Worm (Caenorhabditis elegans) whole organism, early embryonic: ENCODE measurements around the gene irld-67.
A peak's percentile ranks its signal among the peaks of the same experiment; 100 is the strongest.

ENCODE experiments used
- B0310.2 ChIP-seq: sonication (generic microtip); optimal IDR thresholded peaks from 2 replicates; lab custom pipeline; 2016; ENCODE audit warnings: mild to moderate bottlenecking, missing genetic modification characterization, missing compliant biosample characterization
- F13C5.2 ChIP-seq: sonication (generic microtip); optimal IDR thresholded peaks from 2 replicates; lab custom pipeline; 2017; ENCODE audit warnings: mild to moderate bottlenecking, missing genetic modification characterization, inconsistent platforms, missing compliant biosample characterization
- aly-1 ChIP-seq: sonication (generic microtip); optimal IDR thresholded peaks from 2 replicates; lab custom pipeline; 2016; ENCODE audit warnings: missing genetic modification characterization, missing compliant biosample characterization
- ama-1 ChIP-seq: fragments of 150-350 bp; optimal IDR thresholded peaks from 2 replicates; lab custom pipeline; 2014
- ceh-13 ChIP-seq: fragments of 200-800 bp; sonication (Bioruptor generic); optimal IDR thresholded peaks from 2 replicates; lab custom pipeline; 2018; ENCODE audit warnings: mild to moderate bottlenecking, missing genetic modification characterization, missing compliant biosample characterization
- ceh-36 ChIP-seq: sonication (generic microtip); optimal IDR thresholded peaks from 2 replicates; lab custom pipeline; 2016; ENCODE audit warnings: missing genetic modification characterization, inconsistent platforms, missing compliant biosample characterization
- ets-7 ChIP-seq: sonication (generic microtip); optimal IDR thresholded peaks from 2 replicates; lab custom pipeline; 2016; ENCODE audit warnings: missing genotype, missing genetic modification characterization, missing compliant biosample characterization
- flt-1 ChIP-seq: fragments of 200-800 bp; sonication (Bioruptor generic); IDR thresholded peaks from 2 replicates; pipeline ENCODE4 v1.3.6; 2022; ENCODE audit warnings: missing genetic modification characterization, missing compliant biosample characterization
- hmbx-1 ChIP-seq: sonication (generic microtip); optimal IDR thresholded peaks from 2 replicates; lab custom pipeline; 2016; ENCODE audit warnings: mild to moderate bottlenecking, missing genetic modification characterization, missing compliant biosample characterization
- hmg-4 ChIP-seq: fragments of 200-800 bp; sonication (Bioruptor generic); optimal IDR thresholded peaks from 2 replicates; lab custom pipeline; 2018; ENCODE audit warnings: mild to moderate bottlenecking, missing genetic modification characterization, missing compliant biosample characterization
- hnd-1 ChIP-seq: sonication (generic microtip); optimal IDR thresholded peaks from 2 replicates; lab custom pipeline; 2016; ENCODE audit warnings: missing genetic modification characterization, missing compliant biosample characterization
- pes-1 ChIP-seq: fragments of 200-800 bp; sonication (Bioruptor generic); IDR thresholded peaks from 2 replicates; pipeline ENCODE4 v1.3.6; 2022; ENCODE audit warnings: missing genetic modification reagents, missing genetic modification characterization, missing compliant biosample characterization
- scrt-1 ChIP-seq: fragments of 200-800 bp; sonication (Bioruptor generic); IDR thresholded peaks from 2 replicates; pipeline ENCODE4 v1.3.6; 2022; ENCODE audit warnings: missing genetic modification characterization, missing compliant biosample characterization
- sea-1 ChIP-seq: fragments of 200-800 bp; sonication (Bioruptor generic); conservative IDR thresholded peaks from 2 replicates; pipeline ENCODE4 v1.3.6; 2022; ENCODE audit warnings: missing genetic modification characterization, missing compliant biosample characterization
- tbx-11 ChIP-seq: fragments of 200-800 bp; sonication (Bioruptor generic); IDR thresholded peaks from 2 replicates; pipeline ENCODE4 v1.3.6; 2022; ENCODE audit warnings: missing genetic modification characterization, missing compliant biosample characterization
- tbx-37 ChIP-seq: fragments of 200-800 bp; sonication (Bioruptor generic); conservative IDR thresholded peaks from 2 replicates; pipeline ENCODE4 v1.3.6; 2022; ENCODE audit warnings: missing genetic modification reagents, missing genetic modification characterization, missing compliant biosample characterization
- tra-4 ChIP-seq: sonication (generic microtip); optimal IDR thresholded peaks from 2 replicates; lab custom pipeline; 2017; ENCODE audit warnings: missing genetic modification characterization, missing compliant biosample characterization

The irld-67 gene

ce11 chrII:2922782-2923181, 11.5 kb downstream of the irld-67 start:
- TF ChIP-seq sea-1 (GFP tag; lab: Robert Waterston, UW) (no peak), pes-1 (GFP tag; lab: Robert Waterston, UW) (0 out of 2 replicates have a peak, but pooled peaks have one; percentile 29)

ce11 chrII:2922359-2922758, 11.9 kb downstream of the irld-67 start:
- no peak for TF ChIP-seq F13C5.2 (tag; lab: Kevin White, UChicago)
- TF ChIP-seq tbx-37 (GFP tag; lab: Robert Waterston, UW), result no peak
- TF ChIP-seq ceh-36 (tag; lab: Kevin White, UChicago), result no peak
- TF ChIP-seq pes-1 (GFP tag; lab: Robert Waterston, UW), result no peak
- no peak for TF ChIP-seq scrt-1 (GFP tag; lab: Robert Waterston, UW)
- no peak for TF ChIP-seq hnd-1 (tag; lab: Kevin White, UChicago)
- no peak for TF ChIP-seq flt-1 (GFP tag; lab: Robert Waterston, UW)
- TF ChIP-seq ama-1 (lab: Kevin White, UChicago), result no peak
- no peak for TF ChIP-seq hmbx-1 (tag; lab: Kevin White, UChicago)
- no peak for TF ChIP-seq tbx-11
- no peak for TF ChIP-seq B0310.2 (tag; lab: Kevin White, UChicago)

- TF ChIP-seq ceh-13 (no peak), aly-1 (tag; lab: Kevin White, UChicago) (no peak), ceh-36 (tag; lab: Kevin White, UChicago) (no peak), hnd-1 (tag; lab: Kevin White, UChicago) (no peak), tbx-11 (no peak), tra-4 (tag; lab: Kevin White, UChicago) (no peak), ama-1 (lab: Kevin White, UChicago) (no peak), tbx-37 (GFP tag; lab: Robert Waterston, UW) (no peak), pes-1 (GFP tag; lab: Robert Waterston, UW) (no peak), flt-1 (GFP tag; lab: Robert Waterston, UW) (no peak), ets-7 (tag; lab: Kevin White, UChicago) (no peak), F13C5.2 (tag; lab: Kevin White, UChicago) (no peak), hmbx-1 (tag; lab: Kevin White, UChicago) (no peak), B0310.2 (tag; lab: Kevin White, UChicago) (no peak), sea-1 (GFP tag; lab: Robert Waterston, UW) (no peak), scrt-1 (GFP tag; lab: Robert Waterston, UW) (no peak), hmg-4 (no peak)
These were observed 12.4 kb downstream of the irld-67 start for ce11 chrII:2921860-2922259.

ce11 chrII:2920817-2921458, 13.3 kb downstream of the irld-67 start:
- no peak for TF ChIP-seq ceh-36 (tag; lab: Kevin White, UChicago)
- no peak for TF ChIP-seq hmbx-1 (tag; lab: Kevin White, UChicago)
- TF ChIP-seq aly-1 (tag; lab: Kevin White, UChicago), result no peak
- TF ChIP-seq hmg-4, result no peak
- TF ChIP-seq ama-1 (lab: Kevin White, UChicago), result no peak
- TF ChIP-seq scrt-1 (GFP tag; lab: Robert Waterston, UW), result no peak
- no peak for TF ChIP-seq hnd-1 (tag; lab: Kevin White, UChicago)
- TF ChIP-seq sea-1 (GFP tag; lab: Robert Waterston, UW), result no peak
- no peak for TF ChIP-seq tra-4 (tag; lab: Kevin White, UChicago)
- TF ChIP-seq ets-7 (tag; lab: Kevin White, UChicago), result no peak
- TF ChIP-seq pes-1 (GFP tag; lab: Robert Waterston, UW), result no peak
- no peak for TF ChIP-seq ceh-13
- no peak for TF ChIP-seq tbx-11
- TF ChIP-seq F13C5.2 (tag; lab: Kevin White, UChicago), result no peak
- no peak for TF ChIP-seq B0310.2 (tag; lab: Kevin White, UChicago)
- TF ChIP-seq flt-1 (GFP tag; lab: Robert Waterston, UW), result no peak

ce11 chrII:2920234-2920633, 14.0 kb downstream of the irld-67 start:
- TF ChIP-seq flt-1 (GFP tag; lab: Robert Waterston, UW) (no peak), sea-1 (GFP tag; lab: Robert Waterston, UW) (no peak), F13C5.2 (tag; lab: Kevin White, UChicago) (no peak), ceh-36 (tag; lab: Kevin White, UChicago) (no peak), ama-1 (lab: Kevin White, UChicago) (no peak), hnd-1 (tag; lab: Kevin White, UChicago) (no peak), scrt-1 (GFP tag; lab: Robert Waterston, UW) (no peak), tbx-11 (no peak), tbx-37 (GFP tag; lab: Robert Waterston, UW) (no peak), ets-7 (tag; lab: Kevin White, UChicago) (no peak), pes-1 (GFP tag; lab: Robert Waterston, UW) (no peak), tra-4 (tag; lab: Kevin White, UChicago) (no peak), aly-1 (tag; lab: Kevin White, UChicago) (no peak), hmg-4 (no peak), hmbx-1 (tag; lab: Kevin White, UChicago) (no peak), ceh-13 (no peak), B0310.2 (tag; lab: Kevin White, UChicago) (no peak)

- TF ChIP-seq hmbx-1 (tag; lab: Kevin White, UChicago) (no peak), hnd-1 (tag; lab: Kevin White, UChicago) (no peak), hmg-4 (no peak), scrt-1 (GFP tag; lab: Robert Waterston, UW) (no peak), sea-1 (GFP tag; lab: Robert Waterston, UW) (no peak), ceh-13 (no peak), F13C5.2 (tag; lab: Kevin White, UChicago) (no peak), tra-4 (tag; lab: Kevin White, UChicago) (no peak), ama-1 (lab: Kevin White, UChicago) (no peak), flt-1 (GFP tag; lab: Robert Waterston, UW) (no peak), tbx-37 (GFP tag; lab: Robert Waterston, UW) (no peak)
These were observed 15.0 kb downstream of the irld-67 start, which contains the start of the genes ncap-1 and Y110A2AR.1 for ce11 chrII:2919074-2919857. Gene ncap-1 (minus strand): TSS chrII:2919314. Gene Y110A2AR.1 (plus strand): TSS chrII:2919710.
